Fruit fly (Drosophila melanogaster) S2 (cell line): ENCODE results near the gene CG10097.

Experiments used
- CG8478 ChIP-seq: fragments of >200 bp; optimal IDR thresholded peaks from 2 replicates; lab custom pipeline; 2018
- CTCF ChIP-seq, 2 experiments: fragments of >200 bp; optimal IDR thresholded peaks; 2 replicates each; lab custom pipeline; 2018

- TF ChIP-seq CG8478 (lab: Kevin White, UChicago) = no peak
- TF ChIP-seq CTCF (optimal IDR thresholded peaks at IDR 0.05; lab: Kevin White, UChicago) = peak; percentile 57 to 85
Measured at dm6 chr3R:12350497-12350896, 45.3 kb downstream of the CG10097 start, which contains the start of gene CG10038.
